Worm (Caenorhabditis elegans): Measurements from ENCODE around the gene pyt-1.

DNA sequence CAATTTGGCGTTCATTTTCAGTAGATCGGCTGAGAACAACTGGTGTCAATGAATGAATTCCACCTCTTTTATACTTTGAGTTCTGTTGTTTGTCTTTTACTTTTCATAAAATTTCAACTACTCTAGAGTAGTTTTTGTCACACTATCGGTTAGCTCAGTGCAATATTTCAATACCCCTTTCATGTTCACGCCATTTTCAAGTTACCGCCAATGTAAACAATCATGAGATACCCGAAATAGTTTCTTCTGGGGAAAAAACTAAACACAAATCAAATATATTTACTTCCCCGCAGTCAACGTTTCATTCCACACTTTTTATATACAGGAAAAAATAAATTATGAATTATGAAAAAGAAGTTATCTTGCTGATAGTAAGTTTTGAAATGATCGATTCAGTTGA is 762 bp downstream of the pyt-1 start, which contains the start of gene fipr-4:
- no peak for TF ChIP-seq ztf-11 (tag; optimal IDR thresholded peaks at IDR 0.05)
- no peak for TF ChIP-seq arid-1 (GFP tag; conservative IDR thresholded peaks at IDR 0.05)
